Fruit fly (Drosophila melanogaster): Measurements from ENCODE around the gene Actn.

Actn gene

dm6 chrX:2075846-2076377 lies 33.8 kb upstream of the Actn start, which contains the start of gene CG4045 (continued):
- TF ChIP-seq CG6854 (GFP tag; optimal IDR thresholded peaks at IDR 0.05) = no peak
- no peak for TF ChIP-seq esn (GFP tag; optimal IDR thresholded peaks at IDR 0.05)
- TF ChIP-seq salr (GFP tag; optimal IDR thresholded peaks at IDR 0.05) = no peak
- TF ChIP-seq fd59A (GFP tag; optimal IDR thresholded peaks at IDR 0.05) = no peak
- TF ChIP-seq Blimp-1 (GFP tag; optimal IDR thresholded peaks at IDR 0.05) = no peak
- TF ChIP-seq CG8119 (GFP tag; IDR thresholded peaks at IDR 0.05) = no peak

dm6 chrX:2073325-2073724 lies 31.2 kb upstream of the Actn start, which contains the start of gene CG4199:
Gene CG4199, minus strand, starts transcription at chrX:2073483.
- TF ChIP-seq CG11294 (GFP tag; IDR thresholded peaks at IDR 0.05) (no peak), CG8319 (GFP tag; optimal IDR thresholded peaks at IDR 0.05) (no peak), fd85E (GFP tag; optimal IDR thresholded peaks at IDR 0.05) (no peak), esn (GFP tag; optimal IDR thresholded peaks at IDR 0.05) (peak; percentile 6), CG10669 (GFP tag; optimal IDR thresholded peaks at IDR 0.05) (no peak), fkh (GFP tag; optimal IDR thresholded peaks at IDR 0.05) (peak; percentile 57), spab (GFP tag; optimal IDR thresholded peaks at IDR 0.05) (no peak), salr (GFP tag; optimal IDR thresholded peaks at IDR 0.05) (no peak), vri (GFP tag; optimal IDR thresholded peaks at IDR 0.05) (no peak), Eip78C (GFP tag) (peak; percentile 41), achi (GFP tag; optimal IDR thresholded peaks at IDR 0.05) (peak; percentile 32), Ets21C (GFP tag; optimal IDR thresholded peaks at IDR 0.05) (no peak), CG1621 (tag; optimal IDR thresholded peaks at IDR 0.05) (peak; percentile 19), CG6163 (GFP tag; IDR thresholded peaks at IDR 0.05) (no peak), pdm3 (GFP tag; optimal IDR thresholded peaks at IDR 0.05) (no peak), CG11902 (GFP tag; optimal IDR thresholded peaks at IDR 0.05) (no peak), Sox14 (GFP tag; optimal IDR thresholded peaks at IDR 0.05) (peak; percentile 14), Hr38 (GFP tag; optimal IDR thresholded peaks at IDR 0.05) (no peak), Eip75B (GFP tag; optimal IDR thresholded peaks at IDR 0.05) (no peak), CG9139 (GFP tag; optimal IDR thresholded peaks at IDR 0.05) (no peak)

DNA sequence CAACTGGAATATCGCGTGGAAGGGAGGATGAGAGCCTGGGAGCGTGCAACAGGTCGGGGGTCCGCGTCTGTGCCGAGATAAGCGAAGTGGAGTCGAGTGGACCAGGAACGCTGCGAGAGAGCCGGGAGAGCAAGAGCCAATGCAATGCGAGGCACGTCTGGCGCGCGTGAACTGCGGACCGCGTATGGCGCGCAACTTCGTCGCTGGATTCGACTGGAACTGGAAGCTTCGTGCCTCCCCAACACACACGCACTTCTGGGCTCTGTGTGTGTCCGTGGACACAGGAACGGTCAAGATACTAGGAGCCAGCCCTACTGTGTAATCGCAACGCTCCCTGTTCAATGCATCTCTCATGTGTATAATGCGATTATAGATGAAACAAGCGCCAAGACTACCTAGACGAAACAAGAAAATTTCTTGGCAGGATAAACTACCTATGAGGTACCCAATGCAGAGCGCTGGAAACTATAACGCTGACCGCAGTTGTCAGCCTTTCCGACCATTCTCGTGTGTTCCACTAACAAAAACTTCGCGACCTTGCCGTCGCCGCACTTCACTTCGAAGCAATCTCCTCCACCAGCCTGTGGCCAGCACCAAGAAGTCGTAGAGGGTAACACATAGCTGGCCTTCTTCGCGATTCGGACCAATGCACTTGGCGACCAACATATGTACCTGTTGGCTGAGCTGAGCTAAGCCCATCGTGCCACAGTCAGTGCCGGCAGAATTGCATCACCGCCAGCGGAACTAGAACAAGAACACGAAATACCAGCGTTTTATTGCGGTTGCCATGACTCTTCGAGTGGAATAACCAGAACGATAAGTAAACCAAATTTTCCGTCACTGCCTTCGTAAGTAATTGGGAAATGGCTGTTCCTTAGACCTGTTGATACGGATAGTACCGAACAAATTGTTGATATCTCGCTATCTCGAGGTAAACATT lies 30.0 kb upstream of the Actn start, which contains the start of gene Rtca:
Gene Rtca (plus strand): TSS at position 536 of the 940 bp plus-strand sequence.
- peak; percentile 87 for TF ChIP-seq CG10631 (GFP tag; optimal IDR thresholded peaks at IDR 0.05)
- peak; percentile 84 for TF ChIP-seq Lpt (GFP tag; optimal IDR thresholded peaks at IDR 0.05)
- TF ChIP-seq Eip75B (GFP tag; optimal IDR thresholded peaks at IDR 0.05) = peak; percentile 93
- TF ChIP-seq CG3919 (GFP tag; optimal IDR thresholded peaks at IDR 0.05) = peak; percentile 88
- TF ChIP-seq CG15336 (GFP tag; IDR thresholded peaks at IDR 0.05) = peak; percentile 86
- TF ChIP-seq CG16779 (tag; optimal IDR thresholded peaks at IDR 0.05) = peak; percentile 75
- TF ChIP-seq CG11294 (GFP tag; IDR thresholded peaks at IDR 0.05) = peak; percentile 75
- peak; percentile 86 for TF ChIP-seq CG8632 (GFP tag; optimal IDR thresholded peaks at IDR 0.05)
- peak; percentile 84 for TF ChIP-seq spab (GFP tag; optimal IDR thresholded peaks at IDR 0.05)
- peak; percentile 86 for TF ChIP-seq CG10669 (GFP tag; optimal IDR thresholded peaks at IDR 0.05)
- peak; percentile 87 for TF ChIP-seq fd59A (GFP tag; optimal IDR thresholded peaks at IDR 0.05)
- peak; percentile 91 for TF ChIP-seq topi (GFP tag; optimal IDR thresholded peaks at IDR 0.05)
- TF ChIP-seq Eip93F (GFP tag; optimal IDR thresholded peaks at IDR 0.05) = no peak
- peak; percentile 92 for TF ChIP-seq esn (GFP tag; optimal IDR thresholded peaks at IDR 0.05)
- TF ChIP-seq CG6792 (GFP tag; optimal IDR thresholded peaks at IDR 0.05) = peak; percentile 91
- TF ChIP-seq vri (GFP tag; optimal IDR thresholded peaks at IDR 0.05) = peak; percentile 87
- TF ChIP-seq Ets96B (tag; optimal IDR thresholded peaks at IDR 0.05) = peak; percentile 87
- TF ChIP-seq fkh (GFP tag; optimal IDR thresholded peaks at IDR 0.05) = peak; percentile 15
- peak; percentile 91 for TF ChIP-seq Sox102F (GFP tag; optimal IDR thresholded peaks at IDR 0.05)
- peak; percentile 93 for TF ChIP-seq Met (GFP tag; optimal IDR thresholded peaks at IDR 0.05)
- TF ChIP-seq achi (GFP tag; optimal IDR thresholded peaks at IDR 0.05) = peak; percentile 86
- peak; percentile 84 for TF ChIP-seq CG11902 (GFP tag; optimal IDR thresholded peaks at IDR 0.05)
- peak; percentile 88 for TF ChIP-seq CG1621 (tag; optimal IDR thresholded peaks at IDR 0.05)
- peak; percentile 76 to 81 for TF ChIP-seq salr (GFP tag; optimal IDR thresholded peaks at IDR 0.05)
- TF ChIP-seq acj6 (GFP tag; optimal IDR thresholded peaks at IDR 0.05) = peak; percentile 87
- TF ChIP-seq Sox14 (GFP tag; optimal IDR thresholded peaks at IDR 0.05) = peak; percentile 91
- peak; percentile 93 for TF ChIP-seq CG32006 (GFP tag; optimal IDR thresholded peaks at IDR 0.05)
- TF ChIP-seq cyc (GFP tag; optimal IDR thresholded peaks at IDR 0.05) = peak; percentile 89
- peak; percentile 89 for TF ChIP-seq fd85E (GFP tag; optimal IDR thresholded peaks at IDR 0.05)
- peak; percentile 90 for TF ChIP-seq CG31627 (GFP tag; optimal IDR thresholded peaks at IDR 0.05)
- peak; percentile 77 for TF ChIP-seq dsx (GFP tag; optimal IDR thresholded peaks at IDR 0.05; ENCODE audit: poor library complexity, severe bottlenecking)
- TF ChIP-seq Hr38 (GFP tag; optimal IDR thresholded peaks at IDR 0.05) = no peak
- TF ChIP-seq Blimp-1 (GFP tag; optimal IDR thresholded peaks at IDR 0.05) = peak; percentile 65
- peak; percentile 85 to 88 for TF ChIP-seq ss (GFP tag; optimal IDR thresholded peaks at IDR 0.05)
